Fruit fly (Drosophila melanogaster) whole organism, embryonic: ENCODE data around the gene Rtc1.

ENCODE experiments used
- Antp ChIP-seq: fragments of 200-800 bp; sonication (Bioruptor generic); optimal IDR thresholded peaks from 3 replicates; lab custom pipeline; 2016; ENCODE audit warnings: missing biosample characterization, missing genetic modification characterization
- Awh ChIP-seq: fragments of 200-800 bp; sonication (Bioruptor generic); IDR thresholded peaks from 2 replicates; pipeline ENCODE4, ENCODE4 v1.3.6; 2022; ENCODE audit warnings: missing biosample characterization, missing genetic modification characterization
- CG10147 ChIP-seq: fragments of 200-800 bp; sonication (Bioruptor generic); optimal IDR thresholded peaks from 2 replicates; lab custom pipeline; 2019; ENCODE audit warnings: missing biosample characterization, mild to moderate bottlenecking, missing genetic modification characterization, moderate library complexity
- CG10959 ChIP-seq: fragments of 200-800 bp; sonication (Bioruptor generic); IDR thresholded peaks from 2 replicates; pipeline ENCODE4 v1.3.6; 2022; ENCODE audit warnings: missing biosample characterization, missing genetic modification characterization
- CG12391 ChIP-seq: fragments of 200-800 bp; sonication (Bioruptor generic); optimal IDR thresholded peaks from 3 replicates; lab custom pipeline; 2018; ENCODE audit warnings: missing biosample characterization, mild to moderate bottlenecking, missing genetic modification characterization, moderate library complexity
- CG15601 ChIP-seq: fragments of 200-800 bp; sonication (Bioruptor generic); optimal IDR thresholded peaks from 3 replicates; lab custom pipeline; 2019; ENCODE audit warnings: missing biosample characterization, mild to moderate bottlenecking, missing genetic modification characterization, moderate library complexity
- CG17186 ChIP-seq: fragments of 200-800 bp; sonication (Bioruptor generic); optimal IDR thresholded peaks from 3 replicates; lab custom pipeline; 2017; ENCODE audit warnings: missing biosample characterization, missing genetic modification reagents, missing genetic modification characterization
- CG17328 ChIP-seq: fragments of 200-800 bp; sonication (Bioruptor generic); IDR thresholded peaks from 2 replicates; pipeline ENCODE4 v1.3.6; 2022; ENCODE audit warnings: missing biosample characterization, missing genetic modification characterization
- CG17359 ChIP-seq: fragments of 200-800 bp; sonication (Bioruptor generic); optimal IDR thresholded peaks from 3 replicates; lab custom pipeline; 2018; ENCODE audit warnings: missing biosample characterization, mild to moderate bottlenecking, missing genetic modification characterization, moderate library complexity
- CG17361 ChIP-seq: fragments of 200-800 bp; sonication (Bioruptor generic); IDR thresholded peaks from 3 replicates; pipeline ENCODE4 v1.3.6; 2022; ENCODE audit warnings: missing biosample characterization, missing genetic modification characterization
- CG18262 ChIP-seq: fragments of 200-800 bp; optimal IDR thresholded peaks from 3 replicates; lab custom pipeline; 2019; ENCODE audit warnings: missing biosample characterization, mild to moderate bottlenecking, missing genetic modification characterization, moderate library complexity
- CG2116 ChIP-seq: fragments of 200-800 bp; sonication (Bioruptor generic); optimal IDR thresholded peaks from 3 replicates; lab custom pipeline; 2018; ENCODE audit warnings: missing biosample characterization, mild to moderate bottlenecking, missing genetic modification characterization
- CG2202 ChIP-seq: fragments of 200-800 bp; sonication (Bioruptor generic); optimal IDR thresholded peaks from 2 replicates; lab custom pipeline; 2018; ENCODE audit warnings: missing biosample characterization, mild to moderate bottlenecking, missing genetic modification characterization
- CG33213 ChIP-seq: fragments of 200-800 bp; sonication (Bioruptor generic); optimal IDR thresholded peaks from 3 replicates; lab custom pipeline; 2016; ENCODE audit warnings: missing biosample characterization, missing genetic modification characterization
- CG33557 ChIP-seq: fragments of 200-800 bp; sonication (Bioruptor generic); optimal IDR thresholded peaks from 2 replicates; lab custom pipeline; 2019; ENCODE audit warnings: missing biosample characterization, mild to moderate bottlenecking, missing genetic modification characterization, moderate library complexity
- CG3407 ChIP-seq: fragments of 200-800 bp; sonication (Bioruptor generic); optimal IDR thresholded peaks from 2 replicates; lab custom pipeline; 2018; ENCODE audit warnings: missing biosample characterization, mild to moderate bottlenecking, missing genetic modification characterization
- CG42726 ChIP-seq: fragments of 200-800 bp; sonication (Bioruptor generic); IDR thresholded peaks from 2 replicates; pipeline ENCODE4 v1.3.6; 2022; ENCODE audit warnings: missing biosample characterization, missing genetic modification characterization; ENCODE audit not compliant: partially characterized antibody
- CG4282 ChIP-seq: fragments of 200-800 bp; sonication (Bioruptor generic); optimal IDR thresholded peaks from 2 replicates; lab custom pipeline; 2016; ENCODE audit warnings: missing biosample characterization, missing genetic modification characterization
- CG6765 ChIP-seq: fragments of 200-800 bp; sonication (Bioruptor generic); optimal IDR thresholded peaks from 3 replicates; lab custom pipeline; 2017; ENCODE audit warnings: missing biosample characterization, mild to moderate bottlenecking, missing genetic modification characterization
- CG6854 ChIP-seq: fragments of 200-800 bp; sonication (Bioruptor generic); optimal IDR thresholded peaks from 3 replicates; lab custom pipeline; 2017; ENCODE audit warnings: missing biosample characterization, mild to moderate bottlenecking, missing genetic modification characterization
- CG8290 ChIP-seq, 3 experiments: fragments of 200-800 bp; sonication (Bioruptor generic); optimal IDR thresholded peaks; 2 replicates each; lab custom pipeline; 2016 to 2019; ENCODE audit warnings: missing biosample characterization in 3 of 3, missing genetic modification characterization in 3 of 3, mild to moderate bottlenecking in 2 of 3, moderate library complexity in 1 of 3
- CG8924 ChIP-seq: fragments of 200-800 bp; optimal IDR thresholded peaks from 3 replicates; lab custom pipeline; 2019; ENCODE audit warnings: missing biosample characterization, mild to moderate bottlenecking, missing genetic modification characterization, moderate library complexity
- CG9817 ChIP-seq: fragments of 200-800 bp; sonication (Bioruptor generic); optimal IDR thresholded peaks from 2 replicates; lab custom pipeline; 2018; ENCODE audit warnings: missing biosample characterization, mild to moderate bottlenecking, missing genetic modification characterization, moderate library complexity
- Dbx ChIP-seq: fragments of 200-800 bp; sonication (Bioruptor generic); IDR thresholded peaks from 3 replicates; pipeline ENCODE4 v1.3.6; 2022; ENCODE audit warnings: missing biosample characterization, missing genetic modification characterization
- HLH54F ChIP-seq: fragments of 200-800 bp; sonication (Bioruptor generic); optimal IDR thresholded peaks from 3 replicates; lab custom pipeline; 2016; ENCODE audit warnings: missing biosample characterization, missing genetic modification characterization
- HLHmδ ChIP-seq: fragments of 200-800 bp; sonication (Bioruptor generic); optimal IDR thresholded peaks from 2 replicates; lab custom pipeline; 2018; ENCODE audit warnings: missing biosample characterization, mild to moderate bottlenecking, missing genetic modification characterization, moderate library complexity
- Hmr ChIP-seq: fragments of 200-800 bp; sonication (Bioruptor generic); optimal IDR thresholded peaks from 3 replicates; lab custom pipeline; 2017; ENCODE audit warnings: mild to moderate bottlenecking, missing biosample characterization, missing genetic modification reagents, missing genetic modification characterization
- Sry-δ ChIP-seq: fragments of 200-800 bp; sonication (Bioruptor generic); optimal IDR thresholded peaks from 2 replicates; lab custom pipeline; 2016; ENCODE audit warnings: missing biosample characterization, missing genetic modification characterization
- TFAM ChIP-seq: fragments of 200-800 bp; sonication (Bioruptor generic); optimal IDR thresholded peaks from 2 replicates; lab custom pipeline; 2017; ENCODE audit warnings: missing biosample characterization, missing genetic modification characterization, inconsistent platforms
- ac ChIP-seq: fragments of 200-800 bp; sonication (Bioruptor generic); optimal IDR thresholded peaks from 3 replicates; lab custom pipeline; 2017; ENCODE audit warnings: missing biosample characterization, mild to moderate bottlenecking, missing genetic modification characterization
- dan ChIP-seq: fragments of 200-800 bp; sonication (Bioruptor generic); IDR thresholded peaks from 2 replicates; pipeline ENCODE4 v1.3.6; 2022; ENCODE audit warnings: missing biosample characterization, missing genetic modification characterization
- ems ChIP-seq: fragments of 200-800 bp; sonication (Bioruptor generic); optimal IDR thresholded peaks from 3 replicates; lab custom pipeline; 2016; ENCODE audit warnings: missing biosample characterization, missing genetic modification characterization
- fd96Cb ChIP-seq: fragments of 200-800 bp; sonication (Bioruptor generic); optimal IDR thresholded peaks from 2 replicates; lab custom pipeline; 2018; ENCODE audit warnings: missing biosample characterization, mild to moderate bottlenecking, missing genetic modification characterization, moderate library complexity
- fru ChIP-seq: fragments of >200 bp; optimal IDR thresholded peaks from 2 replicates; lab custom pipeline; 2017
- grau ChIP-seq: fragments of 200-800 bp; optimal IDR thresholded peaks from 3 replicates; lab custom pipeline; 2019; ENCODE audit warnings: missing biosample characterization, mild to moderate bottlenecking, missing genetic modification characterization, moderate library complexity
- gsb-n ChIP-seq: fragments of 200-800 bp; sonication (Bioruptor generic); optimal IDR thresholded peaks from 3 replicates; lab custom pipeline; 2018; ENCODE audit warnings: missing biosample characterization, mild to moderate bottlenecking, missing genetic modification characterization
- her ChIP-seq: fragments of 200-800 bp; sonication (Bioruptor generic); optimal IDR thresholded peaks from 2 replicates; lab custom pipeline; 2016; ENCODE audit warnings: missing biosample characterization, missing genetic modification characterization
- klu ChIP-seq: fragments of 200-800 bp; sonication (Bioruptor generic); IDR thresholded peaks from 2 replicates; pipeline ENCODE4 v1.3.6; 2022; ENCODE audit warnings: missing biosample characterization, missing genetic modification characterization
- lola ChIP-seq, 3 experiments: fragments of >200 bp in 2 of 3; fragments of 200-800 bp in 1 of 3; sonication (Bioruptor generic) in 1 of 3; optimal IDR thresholded peaks; 2 replicates each; lab custom pipeline; 2017 to 2019; ENCODE audit warnings: missing biosample characterization in 3 of 3, missing genetic modification characterization in 3 of 3, mild to moderate bottlenecking in 1 of 3, moderate library complexity in 1 of 3
- mirr ChIP-seq: fragments of 200-800 bp; sonication (Bioruptor generic); optimal IDR thresholded peaks from 3 replicates; lab custom pipeline; 2018; ENCODE audit warnings: missing biosample characterization, mild to moderate bottlenecking, missing genetic modification characterization
- onecut ChIP-seq: fragments of 200-800 bp; sonication (Bioruptor generic); IDR thresholded peaks from 2 replicates; pipeline ENCODE4 v1.3.6; 2022; ENCODE audit warnings: missing biosample characterization, missing genetic modification characterization
- org-1 ChIP-seq: fragments of 200-800 bp; sonication (Bioruptor generic); optimal IDR thresholded peaks from 2 replicates; lab custom pipeline; 2017; ENCODE audit warnings: missing biosample characterization, missing genetic modification characterization
- salm ChIP-seq: fragments of 200-800 bp; sonication (Bioruptor generic); optimal IDR thresholded peaks from 2 replicates; lab custom pipeline; 2018; ENCODE audit warnings: missing biosample characterization, mild to moderate bottlenecking, missing genetic modification characterization
- seq ChIP-seq: fragments of 200-800 bp; sonication (Bioruptor generic); IDR thresholded peaks from 2 replicates; pipeline ENCODE4 v1.3.6; 2022; ENCODE audit warnings: missing biosample characterization, missing genetic modification characterization
- sna ChIP-seq: fragments of 200-800 bp; sonication (Bioruptor generic); IDR thresholded peaks from 2 replicates; pipeline ENCODE4 v1.3.6; 2022; ENCODE audit warnings: missing biosample characterization, missing genetic modification characterization; ENCODE audit not compliant: partially characterized antibody
- sqz ChIP-seq: fragments of 200-800 bp; sonication (Bioruptor generic); optimal IDR thresholded peaks from 3 replicates; lab custom pipeline; 2018; ENCODE audit warnings: missing biosample characterization, mild to moderate bottlenecking, missing genetic modification characterization
- ssp ChIP-seq: fragments of 200-800 bp; sonication (Bioruptor generic); IDR thresholded peaks from 2 replicates; pipeline ENCODE4 v1.3.6; 2022; ENCODE audit warnings: missing biosample characterization, missing genetic modification characterization
- vnd ChIP-seq: fragments of 200-800 bp; sonication (Bioruptor generic); IDR thresholded peaks from 3 replicates; pipeline ENCODE4 v1.3.6; 2022; ENCODE audit warnings: missing biosample characterization, missing genetic modification characterization; ENCODE audit not compliant: partially characterized antibody
- vvl ChIP-seq: fragments of 200-800 bp; sonication (Bioruptor generic); IDR thresholded peaks from 2 replicates; pipeline ENCODE4 v1.3.6; 2022; ENCODE audit warnings: missing biosample characterization, missing genetic modification characterization
- wek ChIP-seq: fragments of 200-800 bp; sonication (Bioruptor generic); optimal IDR thresholded peaks from 3 replicates; lab custom pipeline; 2018; ENCODE audit warnings: missing biosample characterization, mild to moderate bottlenecking, missing genetic modification characterization, moderate library complexity
- zfh2 ChIP-seq: fragments of 200-800 bp; sonication (Bioruptor generic); optimal IDR thresholded peaks from 2 replicates; lab custom pipeline; 2016; ENCODE audit warnings: missing biosample characterization, missing genetic modification characterization

Rtc1 gene

dm6 chrX:13756776-13757312, at the start of gene Rtc1, which contains the start of gene CG32625 (continued):
- TF ChIP-seq klu (GFP tag; lab: Robert Waterston, UW) (no peak), Sry-δ (GFP tag; lab: Kevin White, UChicago) (peak; percentile 20), fd96Cb (peak; percentile 15), CG2116 (peak; percentile 43), CG33557 (GFP tag; lab: Kevin White, UChicago) (peak; percentile 7), CG8924 (peak; percentile 55), Hmr (GFP tag; lab: Kevin White, UChicago) (peak; percentile 64), HLHmδ (GFP tag; lab: Kevin White, UChicago) (no peak), Dbx (peak; percentile 42; the same call in 1 of the 3 replicates), vvl (GFP tag; lab: Robert Waterston, UW) (peak; percentile 77), org-1 (GFP tag; lab: Kevin White, UChicago) (no peak), CG3407 (GFP tag; lab: Kevin White, UChicago) (no peak), lola (GFP tag; optimal IDR thresholded peaks at IDR 0.05; lab: Kevin White, UChicago) (peak in 1 of 3 experiments; percentile 17), CG18262 (tag; lab: Kevin White, UChicago) (peak; percentile 45), sqz (no peak), ssp (no peak), TFAM (GFP tag; lab: Kevin White, UChicago) (no peak), gsb-n (tag; lab: Kevin White, UChicago) (peak; percentile 7), onecut (GFP tag; lab: Robert Waterston, UW) (no peak), her (GFP tag; lab: Kevin White, UChicago) (no peak), sna (GFP tag; lab: Robert Waterston, UW) (no peak), zfh2 (GFP tag; lab: Kevin White, UChicago) (no peak), Awh (GFP tag; lab: Robert Waterston, UW) (no peak; the same call in 1 of the 2 replicates), salm (tag; lab: Kevin White, UChicago) (no peak), CG4282 (GFP tag; lab: Kevin White, UChicago) (no peak), ems (no peak), CG17328 (GFP tag; lab: Robert Waterston, UW) (peak; percentile 54; the same call in 1 of the 2 replicates), mirr (GFP tag; lab: Kevin White, UChicago) (no peak), CG17361 (GFP tag; lab: Robert Waterston, UW) (peak; percentile 64), CG15601 (tag; lab: Kevin White, UChicago) (peak; percentile 54), CG10959 (no peak)

DNA sequence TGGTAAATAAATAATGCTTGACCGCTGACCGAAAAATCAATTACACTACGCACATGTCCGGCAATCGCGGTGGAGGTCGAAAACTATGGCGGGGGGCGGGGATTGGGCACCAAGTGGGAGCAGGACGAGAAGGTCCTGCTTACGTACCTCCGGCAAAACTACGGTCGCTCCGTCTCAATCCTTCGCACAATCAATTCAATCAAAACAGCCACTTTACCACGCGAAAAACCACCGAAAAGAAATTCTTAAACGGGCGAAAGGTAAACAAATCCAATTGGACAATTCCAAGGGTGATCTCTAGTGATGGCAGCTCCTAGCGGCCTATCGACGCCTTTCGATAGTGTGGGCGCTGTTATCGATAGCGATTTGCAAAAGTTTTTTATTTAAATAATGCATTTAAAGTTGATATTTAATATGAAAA, 39.0 kb upstream of the Rtc1 start, which contains the start of gene Nadsyn:
Nadsyn (minus strand) TSS at position 304 of the 421 bp plus-strand sequence.
- TF ChIP-seq HLH54F (GFP tag; lab: Kevin White, UChicago) = no peak
- peak; percentile 66; the same call in 1 of the 2 replicates for TF ChIP-seq CG42726
- no peak for TF ChIP-seq CG17186
- TF ChIP-seq ac (GFP tag; lab: Kevin White, UChicago) = no peak
- no peak for TF ChIP-seq CG6854 (GFP tag; lab: Kevin White, UChicago)
- no peak for TF ChIP-seq CG9817
- no peak for TF ChIP-seq CG33213 (GFP tag; lab: Kevin White, UChicago)
- no peak for TF ChIP-seq CG17359 (tag; lab: Kevin White, UChicago)
- no peak for TF ChIP-seq CG6765 (GFP tag; lab: Kevin White, UChicago)
- TF ChIP-seq Antp (GFP tag; lab: Kevin White, UChicago) = no peak
- no peak for TF ChIP-seq seq (GFP tag; lab: Robert Waterston, UW)
- no peak for TF ChIP-seq CG8924
- peak; percentile 74 for TF ChIP-seq vnd (GFP tag; lab: Robert Waterston, UW)
- TF ChIP-seq grau (tag; lab: Kevin White, UChicago) = no peak
- TF ChIP-seq CG2202 (tag; lab: Kevin White, UChicago) = no peak
- no peak for TF ChIP-seq CG8290 (GFP tag; optimal IDR thresholded peaks at IDR 0.05; lab: Kevin White, UChicago)
- TF ChIP-seq CG8290 (tag; optimal IDR thresholded peaks at IDR 0.05; lab: Kevin White, UChicago) = no peak
- peak; percentile 23 for TF ChIP-seq CG12391 (tag; lab: Kevin White, UChicago)
- no peak for TF ChIP-seq wek (GFP tag; lab: Kevin White, UChicago)
- no peak for TF ChIP-seq CG10147 (GFP tag; lab: Kevin White, UChicago)
- no peak for TF ChIP-seq dan (GFP tag; lab: Robert Waterston, UW)
- no peak for TF ChIP-seq fru
